Worm (Caenorhabditis elegans) whole organism, L2 larva: Measurements from ENCODE around the gene ent-3.

Experiments
- F13H6.1 ChIP-seq: sonication (generic microtip); optimal IDR thresholded peaks from 2 replicates; lab custom pipeline; 2016; ENCODE audit warnings: missing genetic modification characterization, missing compliant biosample characterization
- R02D3.7 ChIP-seq: fragments of 150-350 bp; optimal IDR thresholded peaks from 2 replicates; lab custom pipeline; 2014; ENCODE audit warnings: missing biosample characterization, missing genetic modification characterization
- aly-2 ChIP-seq: fragments of 150-350 bp; optimal IDR thresholded peaks from 2 replicates; lab custom pipeline; 2014; ENCODE audit warnings: missing biosample characterization, missing genetic modification characterization
- ceh-16 ChIP-seq: fragments of 150-350 bp; optimal IDR thresholded peaks from 2 replicates; lab custom pipeline; 2014; ENCODE audit warnings: missing biosample characterization, missing genetic modification characterization
- ceh-82 ChIP-seq: fragments of 150-350 bp; optimal IDR thresholded peaks from 2 replicates; lab custom pipeline; 2014; ENCODE audit warnings: missing biosample characterization, missing genetic modification characterization
- egl-27 ChIP-seq: sonication (generic microtip); optimal IDR thresholded peaks from 3 replicates; lab custom pipeline; 2017; ENCODE audit warnings: missing biosample characterization, missing genetic modification reagents, missing genetic modification characterization
- lin-13 ChIP-seq: fragments of 150-350 bp; optimal IDR thresholded peaks from 2 replicates; lab custom pipeline; 2014; ENCODE audit warnings: missing biosample characterization, missing genetic modification reagents, missing genetic modification characterization
- nhr-23 ChIP-seq: fragments of 150-350 bp; optimal IDR thresholded peaks from 2 replicates; lab custom pipeline; 2014; ENCODE audit warnings: missing biosample characterization, missing genetic modification reagents, missing genetic modification characterization
- skn-1 ChIP-seq: sonication (generic microtip); optimal IDR thresholded peaks from 2 replicates; lab custom pipeline; 2017; ENCODE audit warnings: missing biosample characterization, missing genetic modification characterization
- unc-39 ChIP-seq: fragments of 150-350 bp; optimal IDR thresholded peaks from 2 replicates; lab custom pipeline; 2014; ENCODE audit warnings: missing biosample characterization, missing genetic modification characterization
- unc-62 ChIP-seq: fragments of 150-350 bp; optimal IDR thresholded peaks from 2 replicates; lab custom pipeline; 2014; ENCODE audit warnings: missing biosample characterization, missing genetic modification reagents, missing genetic modification characterization
- zag-1 ChIP-seq: fragments of 150-350 bp; optimal IDR thresholded peaks from 2 replicates; lab custom pipeline; 2014; ENCODE audit warnings: missing biosample characterization, missing genetic modification characterization
- ztf-11 ChIP-seq: sonication (generic microtip); optimal IDR thresholded peaks from 2 replicates; lab custom pipeline; 2017; ENCODE audit warnings: missing biosample characterization, missing genetic modification characterization
- ztf-4 ChIP-seq: fragments of 150-350 bp; optimal IDR thresholded peaks from 2 replicates; lab custom pipeline; 2014; ENCODE audit warnings: missing biosample characterization, missing genetic modification characterization

ce11 chrV:14254221-14254620 lies 18.4 kb upstream of the ent-3 start, which contains the start of gene K02E11.7:
- TF ChIP-seq egl-27 (tag; lab: Kevin White, UChicago) (no peak), lin-13 (GFP tag; lab: Kevin White, UChicago) (no peak), aly-2 (tag; lab: Kevin White, UChicago) (no peak), ztf-4 (tag; lab: Kevin White, UChicago) (no peak), skn-1 (no peak), zag-1 (tag; lab: Kevin White, UChicago) (no peak), F13H6.1 (tag; lab: Kevin White, UChicago) (no peak), nhr-23 (tag; lab: Kevin White, UChicago) (no peak), unc-62 (no peak), unc-39 (tag; lab: Kevin White, UChicago) (no peak), R02D3.7 (tag; lab: Kevin White, UChicago) (no peak), ztf-11 (tag; lab: Kevin White, UChicago) (no peak), ceh-16 (no peak), ceh-82 (tag; lab: Kevin White, UChicago) (no peak)
